Worm (Caenorhabditis elegans): Measurements from ENCODE around the gene B0281.3.

The B0281.3 gene

ce11 chrII:2288798-2289197, 18.0 kb upstream of the B0281.3 start, which contains the start of the genes K09F6.10 and K09F6.13:
Gene K09F6.10 (minus strand): TSS chrII:2288883.
Gene K09F6.13 (plus strand): TSS chrII:2289114.
- TF ChIP-seq lin-11 (tag; optimal IDR thresholded peaks at IDR 0.05), result no peak
- TF ChIP-seq ttx-3 (tag; optimal IDR thresholded peaks at IDR 0.05), result no peak
- no peak for TF ChIP-seq Y22D7AL.16 (tag; optimal IDR thresholded peaks at IDR 0.05)
- no peak for TF ChIP-seq K09A11.1 (tag; optimal IDR thresholded peaks at IDR 0.05; ENCODE audit: insufficient read depth)
- no peak for TF ChIP-seq ceh-22 (tag; optimal IDR thresholded peaks at IDR 0.05)
- TF ChIP-seq pros-1 (tag; optimal IDR thresholded peaks at IDR 0.05), result no peak
- no peak for TF ChIP-seq zip-5 (tag; optimal IDR thresholded peaks at IDR 0.05)
- TF ChIP-seq unc-86 (tag; optimal IDR thresholded peaks at IDR 0.05), result no peak
- no peak for TF ChIP-seq ceh-19 (GFP tag; optimal IDR thresholded peaks at IDR 0.05)
- no peak for TF ChIP-seq odd-2 (tag; optimal IDR thresholded peaks at IDR 0.05)

- TF ChIP-seq unc-3 (GFP tag; conservative IDR thresholded peaks at IDR 0.05) (no peak), unc-3 (tag; optimal IDR thresholded peaks at IDR 0.05) (peak; percentile 50), fkh-10 (GFP tag; optimal IDR thresholded peaks at IDR 0.05) (no peak), unc-55 (GFP tag; optimal IDR thresholded peaks at IDR 0.05) (peak; percentile 87)
Measured at ce11 chrII:2289441-2289840, 17.4 kb upstream of the B0281.3 start.

- TF ChIP-seq pha-4 (tag; optimal IDR thresholded peaks at IDR 0.05), result no peak
- no peak for TF ChIP-seq che-1 (tag; optimal IDR thresholded peaks at IDR 0.05)
- TF ChIP-seq ahr-1 (tag; optimal IDR thresholded peaks at IDR 0.05), result no peak
- no peak for TF ChIP-seq hlh-30 (tag; optimal IDR thresholded peaks at IDR 0.05; ENCODE audit: insufficient read depth)
- TF ChIP-seq unc-42 (tag; optimal IDR thresholded peaks at IDR 0.05), result no peak
- no peak for TF ChIP-seq unc-86 (tag; optimal IDR thresholded peaks at IDR 0.05)
- no peak for TF ChIP-seq sdc-2 (tag; optimal IDR thresholded peaks at IDR 0.05)
- TF ChIP-seq eyg-1 (tag; optimal IDR thresholded peaks at IDR 0.05), result no peak
- TF ChIP-seq elt-4 (tag; optimal IDR thresholded peaks at IDR 0.05), result no peak
Measured at ce11 chrII:2292027-2292426, 14.8 kb upstream of the B0281.3 start, which contains the start of gene K09F6.7. Gene K09F6.7 (minus strand): TSS chrII:2292127.

ce11 chrII:2292549-2292948, 14.3 kb upstream of the B0281.3 start:
- no peak for TF ChIP-seq pros-1 (tag; optimal IDR thresholded peaks at IDR 0.05)
- TF ChIP-seq unc-86 (tag; optimal IDR thresholded peaks at IDR 0.05), result no peak
- no peak for TF ChIP-seq eyg-1 (tag; optimal IDR thresholded peaks at IDR 0.05)
- no peak for TF ChIP-seq pqm-1 (tag; optimal IDR thresholded peaks at IDR 0.05)
- no peak for TF ChIP-seq ceh-9 (tag; optimal IDR thresholded peaks at IDR 0.05)
- no peak for TF ChIP-seq ceh-18 (tag; optimal IDR thresholded peaks at IDR 0.05)
- no peak for TF ChIP-seq T23F11.4 (GFP tag; optimal IDR thresholded peaks at IDR 0.05)
- TF ChIP-seq nhr-232 (tag; optimal IDR thresholded peaks at IDR 0.05), result no peak
- TF ChIP-seq ceh-6 (GFP tag; optimal IDR thresholded peaks at IDR 0.05), result no peak
- no peak for TF ChIP-seq tbx-2 (tag; optimal IDR thresholded peaks at IDR 0.05)
- no peak for TF ChIP-seq unc-42 (tag; optimal IDR thresholded peaks at IDR 0.05)
- TF ChIP-seq hlh-6 (tag; optimal IDR thresholded peaks at IDR 0.05), result no peak
- no peak for TF ChIP-seq ceh-14 (tag; optimal IDR thresholded peaks at IDR 0.05)

- TF ChIP-seq tbx-7 (tag; optimal IDR thresholded peaks at IDR 0.05), result no peak
- TF ChIP-seq hlh-30 (tag; optimal IDR thresholded peaks at IDR 0.05; ENCODE audit: insufficient read depth), result no peak
- no peak for TF ChIP-seq ceh-18 (tag; optimal IDR thresholded peaks at IDR 0.05)
- TF ChIP-seq ref-2 (tag; optimal IDR thresholded peaks at IDR 0.05), result no peak
- TF ChIP-seq ttx-3 (tag; optimal IDR thresholded peaks at IDR 0.05), result no peak
- no peak for TF ChIP-seq C38D4.7 (GFP tag; optimal IDR thresholded peaks at IDR 0.05)
- TF ChIP-seq ceh-45 (GFP tag; IDR thresholded peaks at IDR 0.05), result no peak
- TF ChIP-seq sox-2 (GFP tag; IDR thresholded peaks at IDR 0.05), result no peak
- no peak for TF ChIP-seq unc-42 (tag; optimal IDR thresholded peaks at IDR 0.05)
- no peak for TF ChIP-seq sox-4 (tag; optimal IDR thresholded peaks at IDR 0.05)
- no peak for TF ChIP-seq ceh-19 (GFP tag; optimal IDR thresholded peaks at IDR 0.05)
- no peak for TF ChIP-seq nhr-11 (tag; optimal IDR thresholded peaks at IDR 0.05)
- TF ChIP-seq ets-4 (tag; optimal IDR thresholded peaks at IDR 0.05), result no peak
- TF ChIP-seq eyg-1 (tag; optimal IDR thresholded peaks at IDR 0.05), result no peak
- no peak for TF ChIP-seq tbx-2 (tag; optimal IDR thresholded peaks at IDR 0.05)
- TF ChIP-seq fax-1 (tag; optimal IDR thresholded peaks at IDR 0.05), result no peak
- no peak for TF ChIP-seq pag-3 (tag; optimal IDR thresholded peaks at IDR 0.05; ENCODE audit: borderline replicate concordance)
- TF ChIP-seq ztf-16 (tag; optimal IDR thresholded peaks at IDR 0.05), result no peak
- TF ChIP-seq che-1 (tag; optimal IDR thresholded peaks at IDR 0.05), result no peak
- no peak for TF ChIP-seq ahr-1 (tag; optimal IDR thresholded peaks at IDR 0.05)
Measured at ce11 chrII:2295817-2296315, 11.0 kb upstream of the B0281.3 start, which contains the start of gene fbxc-25. Gene fbxc-25 (minus strand): TSS chrII:2296265.

All from whole organism, late embryonic.